Fruit fly (Drosophila melanogaster) whole organism, prepupa: ENCODE results near the gene CG6276.

Source experiments
- CG16779 ChIP-seq: fragments of 200-800 bp; sonication (Bioruptor generic); optimal IDR thresholded peaks from 3 replicates; lab custom pipeline; 2017; ENCODE audit warnings: missing biosample characterization, mild to moderate bottlenecking, missing genetic modification characterization
- CG31627 ChIP-seq: fragments of 200-800 bp; sonication (Bioruptor generic); optimal IDR thresholded peaks from 3 replicates; lab custom pipeline; 2016; ENCODE audit warnings: missing biosample characterization, missing genetic modification characterization
- CG6808 ChIP-seq: fragments of 200-800 bp; sonication (Bioruptor generic); optimal IDR thresholded peaks from 3 replicates; lab custom pipeline; 2017; ENCODE audit warnings: missing biosample characterization, missing genetic modification characterization, mild to moderate bottlenecking, moderate library complexity, missing genetic modification reagents

- no peak for TF ChIP-seq CG16779 (tag; lab: Kevin White, UChicago)
- no peak for TF ChIP-seq CG31627 (GFP tag; lab: Kevin White, UChicago)
- TF ChIP-seq CG6808, result no peak
Measured at dm6 chr3R:15361490-15361889, 41.6 kb upstream of the CG6276 start, which contains the start of the genes Cog2 and Trax.
